Worm (Caenorhabditis elegans) whole organism, L1 larva: ENCODE measurements around the gene T13A10.1.

Source experiments
- F16B12.6 ChIP-seq: fragments of 150-350 bp; optimal IDR thresholded peaks from 2 replicates; lab custom pipeline; 2014; ENCODE audit warnings: missing biosample characterization, missing genetic modification characterization
- Y116A8C.19 ChIP-seq: sonication (generic microtip); optimal IDR thresholded peaks from 2 replicates; lab custom pipeline; 2016; ENCODE audit warnings: missing compliant biosample characterization, missing genetic modification characterization, borderline replicate concordance
- aha-1 ChIP-seq: fragments of 150-350 bp; optimal IDR thresholded peaks from 2 replicates; lab custom pipeline; 2014; ENCODE audit warnings: missing biosample characterization, missing genetic modification characterization
- ama-1 ChIP-seq: fragments of 150-350 bp; optimal IDR thresholded peaks from 2 replicates; lab custom pipeline; 2014
- ceh-63 ChIP-seq: fragments of 200-800 bp; sonication (Bioruptor generic); optimal IDR thresholded peaks from 2 replicates; lab custom pipeline; 2018; ENCODE audit warnings: mild to moderate bottlenecking, missing genetic modification characterization, missing compliant biosample characterization
- ceh-82 ChIP-seq, 3 experiments: fragments of 150-350 bp in 1 of 3; sonication (generic microtip) in 2 of 3; optimal IDR thresholded peaks; 2 replicates each; lab custom pipeline; 2014 to 2017; ENCODE audit warnings: missing biosample characterization in 3 of 3, missing genetic modification characterization in 3 of 3
- ces-1 ChIP-seq: fragments of 150-350 bp; optimal IDR thresholded peaks from 2 replicates; lab custom pipeline; 2014; ENCODE audit warnings: missing biosample characterization, missing genetic modification reagents, missing genetic modification characterization
- dpl-1 ChIP-seq, 3 experiments: fragments of 150-350 bp in 2 of 3; sonication (generic microtip) in 1 of 3; optimal IDR thresholded peaks; 2 replicates each; lab custom pipeline; 2014 to 2017; ENCODE audit warnings: missing biosample characterization in 3 of 3, missing genetic modification characterization in 3 of 3, missing genetic modification reagents in 3 of 3
- efl-1 ChIP-seq, 4 experiments: fragments of 150-350 bp; optimal IDR thresholded peaks in 3 of 4; peaks in 1 of 4; 1 replicate in 1 of 4; 2 replicates in 3 of 4; lab custom pipeline; 2014; ENCODE audit warnings: missing biosample characterization in 2 of 4, missing genetic modification characterization in 2 of 4, missing genetic modification reagents in 2 of 4
- efl-3 ChIP-seq: fragments of 200-800 bp; sonication (Bioruptor generic); optimal IDR thresholded peaks from 2 replicates; lab custom pipeline; 2018; ENCODE audit warnings: mild to moderate bottlenecking, missing genetic modification characterization, missing compliant biosample characterization
- egl-13 ChIP-seq: sonication (generic microtip); optimal IDR thresholded peaks from 2 replicates; lab custom pipeline; 2016; ENCODE audit warnings: missing genotype, missing genetic modification reagents, missing genetic modification characterization, missing compliant biosample characterization
- egl-27 ChIP-seq, 2 experiments: fragments of 150-350 bp in 1 of 2; sonication (generic microtip); optimal IDR thresholded peaks; 3 replicates each; lab custom pipeline; 2017 to 2018; ENCODE audit warnings: missing biosample characterization in 2 of 2, missing genetic modification characterization in 2 of 2, missing genetic modification reagents in 2 of 2
- elt-2 ChIP-seq: sonication (generic microtip); optimal IDR thresholded peaks from 2 replicates; lab custom pipeline; 2016; ENCODE audit warnings: missing genetic modification characterization, mild to moderate bottlenecking, inconsistent platforms, missing compliant biosample characterization, missing genetic modification reagents
- elt-3 ChIP-seq, 6 experiments: fragments of 150-350 bp in 1 of 6; sonication (generic microtip); optimal IDR thresholded peaks; 2 replicates each; lab custom pipeline; 2017 to 2018; ENCODE audit warnings: missing biosample characterization in 6 of 6, missing genetic modification characterization in 6 of 6, inconsistent platforms in 1 of 6
- ets-5 ChIP-seq: fragments of 200-800 bp; sonication (Bioruptor generic); IDR thresholded peaks from 2 replicates; pipeline ENCODE4 v1.3.6; 2022; ENCODE audit warnings: missing genetic modification characterization, missing compliant biosample characterization
- hlh-17 ChIP-seq: fragments of 200-800 bp; sonication (Bioruptor generic); optimal IDR thresholded peaks from 2 replicates; lab custom pipeline; 2018; ENCODE audit warnings: missing genetic modification characterization, mild to moderate bottlenecking, missing compliant biosample characterization, moderate library complexity, borderline replicate concordance
- hpl-2 ChIP-seq: fragments of 150-350 bp; optimal IDR thresholded peaks from 2 replicates; lab custom pipeline; 2014; ENCODE audit warnings: missing biosample characterization, missing genetic modification reagents, missing genetic modification characterization
- isw-1 ChIP-seq: fragments of 200-800 bp; sonication (Bioruptor generic); IDR thresholded peaks from 2 replicates; pipeline ENCODE4 v1.3.6; 2022; ENCODE audit warnings: missing genetic modification characterization, missing compliant biosample characterization
- lin-13 ChIP-seq: fragments of 150-350 bp; optimal IDR thresholded peaks from 2 replicates; lab custom pipeline; 2014; ENCODE audit warnings: missing biosample characterization, missing genetic modification reagents, missing genetic modification characterization
- lin-15B ChIP-seq: fragments of 150-350 bp; sonication (generic microtip); optimal IDR thresholded peaks from 3 replicates; lab custom pipeline; 2014; ENCODE audit warnings: missing biosample characterization, missing genetic modification characterization
- lin-39 ChIP-seq: fragments of 150-350 bp; optimal IDR thresholded peaks from 2 replicates; lab custom pipeline; 2014; ENCODE audit warnings: missing biosample characterization, missing genetic modification reagents, missing genetic modification characterization
- mab-9 ChIP-seq: fragments of 200-800 bp; sonication (Bioruptor generic); IDR thresholded peaks from 2 replicates; pipeline ENCODE4 v1.3.6; 2022; ENCODE audit warnings: missing genetic modification reagents, missing genetic modification characterization, missing compliant biosample characterization
- mdl-1 ChIP-seq, 2 experiments: fragments of 150-350 bp; optimal IDR thresholded peaks; 2 replicates each; lab custom pipeline; 2014 to 2017; ENCODE audit warnings: missing biosample characterization in 2 of 2, missing genetic modification characterization in 2 of 2, inconsistent platforms in 1 of 2
- mef-2 ChIP-seq: fragments of 150-350 bp; optimal IDR thresholded peaks from 2 replicates; lab custom pipeline; 2014; ENCODE audit warnings: missing biosample characterization, missing genetic modification characterization
- nhr-12 ChIP-seq: sonication (generic microtip); optimal IDR thresholded peaks from 2 replicates; lab custom pipeline; 2017; ENCODE audit warnings: missing biosample characterization, missing genetic modification characterization
- nhr-19 ChIP-seq: fragments of 200-800 bp; sonication (Bioruptor generic); conservative IDR thresholded peaks from 2 replicates; pipeline ENCODE4 v1.3.6; 2022; ENCODE audit warnings: missing genetic modification characterization, missing compliant biosample characterization
- nhr-28 ChIP-seq: fragments of 150-350 bp; optimal IDR thresholded peaks from 2 replicates; lab custom pipeline; 2014; ENCODE audit warnings: missing biosample characterization, missing genetic modification characterization
- nhr-71 ChIP-seq: sonication (generic microtip); optimal IDR thresholded peaks from 2 replicates; lab custom pipeline; 2016; ENCODE audit warnings: mild to moderate bottlenecking, missing genetic modification characterization, moderate library complexity, missing compliant biosample characterization
- nhr-84 ChIP-seq: sonication (generic microtip); optimal IDR thresholded peaks from 2 replicates; lab custom pipeline; 2017; ENCODE audit warnings: missing biosample characterization, missing genetic modification characterization
- nhr-85 ChIP-seq: sonication (generic microtip); peaks from one replicate; lab custom pipeline; 2016; ENCODE audit warnings: missing genetic modification characterization, inconsistent platforms, missing compliant biosample characterization
- nhr-90 ChIP-seq: sonication (generic microtip); optimal IDR thresholded peaks from 2 replicates; lab custom pipeline; 2016; ENCODE audit warnings: mild to moderate bottlenecking, missing genetic modification characterization, missing compliant biosample characterization; ENCODE audit not compliant: poor library complexity
- pag-3 ChIP-seq: sonication (generic microtip); optimal IDR thresholded peaks from 2 replicates; lab custom pipeline; 2017; ENCODE audit warnings: missing genetic modification characterization, mild to moderate bottlenecking, missing compliant biosample characterization, antibody characterized with exemption, borderline replicate concordance; ENCODE audit not compliant: insufficient read depth
- rnt-1 ChIP-seq: sonication (generic microtip); optimal IDR thresholded peaks from 2 replicates; lab custom pipeline; 2016; ENCODE audit warnings: mild to moderate bottlenecking, missing genetic modification characterization, moderate library complexity, missing compliant biosample characterization
- sptf-1 ChIP-seq: fragments of 150-350 bp; optimal IDR thresholded peaks from 2 replicates; lab custom pipeline; 2014; ENCODE audit warnings: missing biosample characterization, missing genetic modification characterization
- tbx-2 ChIP-seq: sonication (generic microtip); optimal IDR thresholded peaks from 2 replicates; lab custom pipeline; 2016; ENCODE audit warnings: missing genetic modification characterization, missing compliant biosample characterization
- unc-98 ChIP-seq: fragments of 200-800 bp; sonication (Bioruptor generic); IDR thresholded peaks from 2 replicates; pipeline ENCODE4 v1.3.6; 2022; ENCODE audit warnings: missing genetic modification characterization, missing compliant biosample characterization
- vab-15 ChIP-seq: sonication (generic microtip); optimal IDR thresholded peaks from 2 replicates; lab custom pipeline; 2017; ENCODE audit warnings: missing genotype, mild to moderate bottlenecking, missing genetic modification characterization, missing compliant biosample characterization
- zip-4 ChIP-seq: fragments of 200-800 bp; sonication (Bioruptor generic); optimal IDR thresholded peaks from 2 replicates; lab custom pipeline; 2018; ENCODE audit warnings: mild to moderate bottlenecking, missing genetic modification characterization, moderate library complexity, missing compliant biosample characterization
- ztf-11 ChIP-seq, 2 experiments: sonication (generic microtip); optimal IDR thresholded peaks; 2 replicates each; lab custom pipeline; 2016 to 2017; ENCODE audit warnings: missing genetic modification characterization in 2 of 2, missing biosample characterization in 1 of 2, missing compliant biosample characterization in 1 of 2

The T13A10.1 gene

ce11 chrIV:6269346-6269745, 6.5 kb upstream of the T13A10.1 start, which contains the start of gene srv-30:
Gene srv-30, minus strand, starts transcription at chrIV:6269446.
- TF ChIP-seq ets-5 (GFP tag; lab: Robert Waterston, UW), result no peak
- TF ChIP-seq tbx-2 (tag; lab: Kevin White, UChicago), result no peak
- TF ChIP-seq pag-3 (tag; lab: Kevin White, UChicago), result no peak
- no peak for TF ChIP-seq nhr-19 (GFP tag; lab: Robert Waterston, UW)
- no peak for TF ChIP-seq vab-15 (tag; lab: Kevin White, UChicago)
- no peak for TF ChIP-seq nhr-90 (tag; lab: Kevin White, UChicago)
- no peak for TF ChIP-seq efl-1 (optimal IDR thresholded peaks at IDR 0.05; lab: Kevin White, UChicago)
- TF ChIP-seq efl-1 (GFP tag; optimal IDR thresholded peaks at IDR 0.05 in 1 of 2; lab: Kevin White, UChicago), result no peak
- no peak for TF ChIP-seq egl-13
- TF ChIP-seq unc-98 (GFP tag; lab: Robert Waterston, UW), result no peak
- no peak for TF ChIP-seq mab-9 (GFP tag; lab: Robert Waterston, UW)
- TF ChIP-seq ama-1 (lab: Kevin White, UChicago), result no peak
- TF ChIP-seq hlh-17 (GFP tag; lab: Kevin White, UChicago), result no peak
- no peak for TF ChIP-seq sptf-1 (tag; lab: Kevin White, UChicago)
- no peak for TF ChIP-seq dpl-1 (GFP tag; optimal IDR thresholded peaks at IDR 0.05; lab: Kevin White, UChicago)

- no peak for TF ChIP-seq ztf-11 (tag; optimal IDR thresholded peaks at IDR 0.05; lab: Kevin White, UChicago)
- TF ChIP-seq lin-13 (GFP tag; lab: Kevin White, UChicago), result no peak
- TF ChIP-seq zip-4 (GFP tag; lab: Kevin White, UChicago), result no peak
- TF ChIP-seq lin-15B, result no peak
- no peak for TF ChIP-seq efl-3
Observed at ce11 chrIV:6271923-6272322, 4.0 kb upstream of the T13A10.1 start, which contains the start of gene srv-31. Gene srv-31, minus strand, starts transcription at chrIV:6272023.

- TF ChIP-seq hpl-2 (no peak), ama-1 (lab: Kevin White, UChicago) (no peak), nhr-90 (tag; lab: Kevin White, UChicago) (no peak), zip-4 (GFP tag; lab: Kevin White, UChicago) (no peak), elt-2 (tag; lab: Kevin White, UChicago) (no peak), isw-1 (no peak), rnt-1 (tag; lab: Kevin White, UChicago) (no peak), mab-9 (GFP tag; lab: Robert Waterston, UW) (no peak), tbx-2 (tag; lab: Kevin White, UChicago) (no peak), egl-13 (no peak)
Observed at ce11 chrIV:6279392-6279791, 3.5 kb downstream of the T13A10.1 start, which contains the start of gene sams-5. Gene sams-5, minus strand, starts transcription at chrIV:6279522.

ce11 chrIV:6282143-6282542, 6.3 kb downstream of the T13A10.1 start, which contains the start of gene srv-32:
Gene srv-32, minus strand, starts transcription at chrIV:6282243.
- TF ChIP-seq ceh-82 (tag; optimal IDR thresholded peaks at IDR 0.05; lab: Kevin White, UChicago) (no peak), nhr-12 (tag; lab: Kevin White, UChicago) (no peak), elt-2 (tag; lab: Kevin White, UChicago) (no peak), ceh-63 (GFP tag; lab: Kevin White, UChicago) (no peak), sptf-1 (tag; lab: Kevin White, UChicago) (no peak), ces-1 (GFP tag; lab: Kevin White, UChicago) (no peak), nhr-90 (tag; lab: Kevin White, UChicago) (no peak), Y116A8C.19 (tag; lab: Kevin White, UChicago) (no peak), nhr-85 (tag; lab: Kevin White, UChicago) (no peak), tbx-2 (tag; lab: Kevin White, UChicago) (no peak), nhr-84 (tag; lab: Kevin White, UChicago) (no peak), aha-1 (tag; lab: Kevin White, UChicago) (no peak)

ce11 chrIV:6284277-6284676, 8.4 kb downstream of the T13A10.1 start, which contains the start of gene ops-1:
Gene ops-1, minus strand, starts transcription at chrIV:6284377.
- TF ChIP-seq nhr-28 (tag; lab: Kevin White, UChicago), result no peak
- TF ChIP-seq mef-2 (tag; lab: Kevin White, UChicago), result no peak
- no peak for TF ChIP-seq nhr-71 (tag; lab: Kevin White, UChicago)
- no peak for TF ChIP-seq pag-3 (tag; lab: Kevin White, UChicago)
- no peak for TF ChIP-seq ama-1 (lab: Kevin White, UChicago)
- no peak for TF ChIP-seq elt-3 (tag; optimal IDR thresholded peaks at IDR 0.05; lab: Kevin White, UChicago)
- TF ChIP-seq egl-27 (tag; optimal IDR thresholded peaks at IDR 0.05; lab: Kevin White, UChicago), result no peak
- TF ChIP-seq ets-5 (GFP tag; lab: Robert Waterston, UW), result no peak
- no peak for TF ChIP-seq mdl-1 (tag; optimal IDR thresholded peaks at IDR 0.05; lab: Kevin White, UChicago)
- TF ChIP-seq F16B12.6 (tag; lab: Kevin White, UChicago), result no peak
- TF ChIP-seq lin-39, result no peak
- TF ChIP-seq, all 84 proteins: peak for 0
